Fruit fly (Drosophila melanogaster) whole organism, embryonic: ENCODE measurements around the gene Tsen2.

Experiments
- Antp ChIP-seq: fragments of 200-800 bp; sonication (Bioruptor generic); optimal IDR thresholded peaks from 3 replicates; lab custom pipeline; 2016; ENCODE audit warnings: missing biosample characterization, missing genetic modification characterization
- Bdp1 ChIP-seq: fragments of 200-800 bp; sonication (Bioruptor generic); optimal IDR thresholded peaks from 3 replicates; lab custom pipeline; 2016; ENCODE audit warnings: missing biosample characterization, missing genetic modification characterization
- CG10366 ChIP-seq: fragments of 200-800 bp; sonication (Bioruptor generic); IDR thresholded peaks from 2 replicates; pipeline ENCODE4 v1.3.6; 2022; ENCODE audit warnings: missing biosample characterization, missing genetic modification characterization
- CG10431 ChIP-seq: fragments of 200-800 bp; sonication (Bioruptor generic); optimal IDR thresholded peaks from 3 replicates; lab custom pipeline; 2018; ENCODE audit warnings: missing biosample characterization, mild to moderate bottlenecking, missing genetic modification characterization
- CG10654 ChIP-seq: fragments of 200-800 bp; sonication (Bioruptor generic); optimal IDR thresholded peaks from 2 replicates; lab custom pipeline; 2016; ENCODE audit warnings: missing biosample characterization, missing genetic modification characterization
- CG15514 ChIP-seq: fragments of 200-800 bp; sonication (Bioruptor generic); optimal IDR thresholded peaks from 3 replicates; lab custom pipeline; 2017; ENCODE audit warnings: missing biosample characterization, missing genetic modification characterization, mild to moderate bottlenecking, moderate library complexity, missing genetic modification reagents
- CG17359 ChIP-seq: fragments of 200-800 bp; sonication (Bioruptor generic); optimal IDR thresholded peaks from 3 replicates; lab custom pipeline; 2018; ENCODE audit warnings: missing biosample characterization, mild to moderate bottlenecking, missing genetic modification characterization, moderate library complexity
- CG2202 ChIP-seq: fragments of 200-800 bp; sonication (Bioruptor generic); optimal IDR thresholded peaks from 2 replicates; lab custom pipeline; 2018; ENCODE audit warnings: missing biosample characterization, mild to moderate bottlenecking, missing genetic modification characterization
- CG3281 ChIP-seq: fragments of 200-800 bp; sonication (Bioruptor generic); optimal IDR thresholded peaks from 3 replicates; lab custom pipeline; 2017; ENCODE audit warnings: missing biosample characterization, mild to moderate bottlenecking, missing genetic modification characterization
- CG4707 ChIP-seq: fragments of 200-800 bp; sonication (Bioruptor generic); optimal IDR thresholded peaks from 2 replicates; lab custom pipeline; 2018; ENCODE audit warnings: missing biosample characterization, mild to moderate bottlenecking, missing genetic modification characterization, moderate library complexity
- CG4854 ChIP-seq: fragments of 200-800 bp; sonication (Bioruptor generic); optimal IDR thresholded peaks from 2 replicates; lab custom pipeline; 2016; ENCODE audit warnings: missing biosample characterization, missing genetic modification characterization, inconsistent platforms
- CG6683 ChIP-seq: fragments of 200-800 bp; sonication (Bioruptor generic); optimal IDR thresholded peaks from 2 replicates; lab custom pipeline; 2017; ENCODE audit warnings: missing biosample characterization, mild to moderate bottlenecking, missing genetic modification characterization, missing genetic modification reagents
- CG7357 ChIP-seq: fragments of 200-800 bp; sonication (Bioruptor generic); IDR thresholded peaks from 3 replicates; pipeline ENCODE4 v1.3.6; 2022; ENCODE audit warnings: missing biosample characterization, missing genetic modification characterization
- CG7372 ChIP-seq: fragments of 200-800 bp; sonication (Bioruptor generic); IDR thresholded peaks from 2 replicates; pipeline ENCODE4 v1.3.6; 2022; ENCODE audit warnings: missing biosample characterization, missing genetic modification characterization
- CG7963 ChIP-seq: fragments of 200-800 bp; sonication (Bioruptor generic); IDR thresholded peaks from 3 replicates; pipeline ENCODE4 v1.3.6; 2022; ENCODE audit warnings: missing biosample characterization, missing genetic modification characterization; ENCODE audit not compliant: partially characterized antibody
- CG8290 ChIP-seq, 3 experiments: fragments of 200-800 bp; sonication (Bioruptor generic); optimal IDR thresholded peaks; 2 replicates each; lab custom pipeline; 2016 to 2019; ENCODE audit warnings: missing biosample characterization in 3 of 3, missing genetic modification characterization in 3 of 3, mild to moderate bottlenecking in 2 of 3, moderate library complexity in 1 of 3
- CG9215 ChIP-seq: fragments of 200-800 bp; sonication (Bioruptor generic); IDR thresholded peaks from 2 replicates; pipeline ENCODE4 v1.3.6; 2022; ENCODE audit warnings: missing biosample characterization, missing genetic modification characterization
- CG9797 ChIP-seq: fragments of 200-800 bp; sonication (Bioruptor generic); optimal IDR thresholded peaks from 3 replicates; lab custom pipeline; 2018; ENCODE audit warnings: missing biosample characterization, mild to moderate bottlenecking, missing genetic modification characterization
- Dip3 ChIP-seq: fragments of 200-800 bp; sonication (Bioruptor generic); optimal IDR thresholded peaks from 3 replicates; lab custom pipeline; 2016; ENCODE audit warnings: missing biosample characterization, missing genetic modification characterization
- Doc2 ChIP-seq: fragments of 200-800 bp; sonication (Bioruptor generic); IDR thresholded peaks from 2 replicates; pipeline ENCODE4 v1.3.6; 2022; ENCODE audit warnings: missing biosample characterization, missing genetic modification characterization
- Dref ChIP-seq: fragments of 200-800 bp; sonication (Bioruptor generic); IDR thresholded peaks from 2 replicates; pipeline ENCODE4 v1.3.6; 2022; ENCODE audit warnings: missing biosample characterization, missing genetic modification characterization
- Drgx ChIP-seq: fragments of 200-800 bp; sonication (Bioruptor generic); IDR thresholded peaks from 2 replicates; pipeline ENCODE4 v1.3.6; 2022; ENCODE audit warnings: missing biosample characterization, missing genetic modification characterization
- Kr ChIP-seq: fragments of 200-800 bp; sonication (Bioruptor generic); optimal IDR thresholded peaks from 2 replicates; lab custom pipeline; 2017; ENCODE audit warnings: missing biosample characterization, mild to moderate bottlenecking, missing genetic modification characterization
- Nf-YB ChIP-seq: fragments of 200-800 bp; sonication (Bioruptor generic); optimal IDR thresholded peaks from 3 replicates; lab custom pipeline; 2019; ENCODE audit warnings: missing biosample characterization, mild to moderate bottlenecking, missing genetic modification characterization, moderate library complexity
- Optix ChIP-seq: fragments of 200-800 bp; sonication (Bioruptor generic); IDR thresholded peaks from 3 replicates; pipeline ENCODE4 v1.3.6; 2022; ENCODE audit warnings: missing biosample characterization, missing genetic modification characterization
- Sin3A ChIP-seq: fragments of >200 bp; optimal IDR thresholded peaks from 2 replicates; lab custom pipeline; 2018
- ac ChIP-seq: fragments of 200-800 bp; sonication (Bioruptor generic); optimal IDR thresholded peaks from 3 replicates; lab custom pipeline; 2017; ENCODE audit warnings: missing biosample characterization, mild to moderate bottlenecking, missing genetic modification characterization
- ash1 ChIP-seq: fragments of 200-800 bp; sonication (Bioruptor generic); optimal IDR thresholded peaks from 2 replicates; lab custom pipeline; 2018; ENCODE audit warnings: missing biosample characterization, mild to moderate bottlenecking, missing genetic modification characterization
- cad ChIP-seq: fragments of >200 bp; optimal IDR thresholded peaks from 2 replicates; lab custom pipeline; 2017; ENCODE audit warnings: missing biosample characterization, missing genetic modification characterization
- chn ChIP-seq: fragments of 200-800 bp; sonication (Bioruptor generic); optimal IDR thresholded peaks from 2 replicates; lab custom pipeline; 2016; ENCODE audit warnings: missing biosample characterization, missing genetic modification characterization
- croc ChIP-seq: fragments of 200-800 bp; sonication (Bioruptor generic); conservative IDR thresholded peaks from 3 replicates; pipeline ENCODE4 v1.3.6; 2022; ENCODE audit warnings: missing biosample characterization, missing genetic modification characterization
- dm ChIP-seq: fragments of 200-800 bp; sonication (Bioruptor generic); optimal IDR thresholded peaks from 3 replicates; lab custom pipeline; 2016; ENCODE audit warnings: missing biosample characterization, missing genetic modification characterization
- dysf ChIP-seq: fragments of 200-800 bp; sonication (Bioruptor generic); IDR thresholded peaks from 3 replicates; pipeline ENCODE4 v1.3.6; 2022; ENCODE audit warnings: missing biosample characterization, missing genetic modification characterization
- eyg ChIP-seq: fragments of 200-800 bp; sonication (Bioruptor generic); optimal IDR thresholded peaks from 3 replicates; lab custom pipeline; 2016; ENCODE audit warnings: missing biosample characterization, missing genetic modification characterization
- fd102C ChIP-seq: fragments of 200-800 bp; sonication (Bioruptor generic); optimal IDR thresholded peaks from 2 replicates; lab custom pipeline; 2018; ENCODE audit warnings: missing biosample characterization, mild to moderate bottlenecking, missing genetic modification characterization, moderate library complexity
- gem ChIP-seq: fragments of 200-800 bp; sonication (Bioruptor generic); optimal IDR thresholded peaks from 2 replicates; lab custom pipeline; 2019; ENCODE audit warnings: missing biosample characterization, mild to moderate bottlenecking, missing genetic modification characterization, moderate library complexity
- gro ChIP-seq: fragments of 200-800 bp; sonication (Bioruptor generic); optimal IDR thresholded peaks from 2 replicates; lab custom pipeline; 2016; ENCODE audit warnings: missing biosample characterization, missing genetic modification characterization
- her ChIP-seq: fragments of 200-800 bp; sonication (Bioruptor generic); optimal IDR thresholded peaks from 2 replicates; lab custom pipeline; 2016; ENCODE audit warnings: missing biosample characterization, missing genetic modification characterization
- pan ChIP-seq, 4 experiments: fragments of >200 bp in 3 of 4; fragments of 200-800 bp in 1 of 4; sonication (Bioruptor generic) in 1 of 4; optimal IDR thresholded peaks in 3 of 4; IDR thresholded peaks in 1 of 4; 2 replicates each; pipeline versions ENCODE4 v1.3.6 to Lab custom; 2017 to 2022; ENCODE audit warnings: missing biosample characterization in 2 of 4, missing genetic modification characterization in 2 of 4, mixed read lengths in 1 of 4
- scrt ChIP-seq: fragments of 200-800 bp; sonication (Bioruptor generic); optimal IDR thresholded peaks from 2 replicates; lab custom pipeline; 2018; ENCODE audit warnings: missing biosample characterization, mild to moderate bottlenecking, missing genetic modification characterization, moderate library complexity
- shn ChIP-seq: fragments of 200-800 bp; sonication (Bioruptor generic); optimal IDR thresholded peaks from 3 replicates; lab custom pipeline; 2016; ENCODE audit warnings: missing biosample characterization, missing genetic modification characterization
- sisA ChIP-seq: fragments of 200-800 bp; sonication (Bioruptor generic); IDR thresholded peaks from 2 replicates; pipeline ENCODE4 v1.3.6; 2022; ENCODE audit warnings: missing biosample characterization, missing genetic modification characterization
- ssp ChIP-seq: fragments of 200-800 bp; sonication (Bioruptor generic); IDR thresholded peaks from 2 replicates; pipeline ENCODE4 v1.3.6; 2022; ENCODE audit warnings: missing biosample characterization, missing genetic modification characterization
- stc ChIP-seq: fragments of 200-800 bp; sonication (Bioruptor generic); IDR thresholded peaks from 2 replicates; pipeline ENCODE4 v1.3.6; 2022; ENCODE audit warnings: missing biosample characterization, missing genetic modification characterization
- stwl ChIP-seq: fragments of 200-800 bp; sonication (Bioruptor generic); optimal IDR thresholded peaks from 3 replicates; lab custom pipeline; 2018; ENCODE audit warnings: missing biosample characterization, mild to moderate bottlenecking, missing genetic modification characterization, moderate library complexity
- tx ChIP-seq: fragments of 200-800 bp; sonication (Bioruptor generic); optimal IDR thresholded peaks from 2 replicates; lab custom pipeline; 2016; ENCODE audit warnings: missing biosample characterization, missing genetic modification characterization
- wdn ChIP-seq: fragments of 200-800 bp; sonication (Bioruptor generic); IDR thresholded peaks from 2 replicates; pipeline ENCODE4 v1.3.6; 2022; ENCODE audit warnings: missing biosample characterization, missing genetic modification characterization
- zen ChIP-seq: fragments of 200-800 bp; sonication (Bioruptor generic); optimal IDR thresholded peaks from 3 replicates; lab custom pipeline; 2018; ENCODE audit warnings: missing biosample characterization, mild to moderate bottlenecking, missing genetic modification characterization, moderate library complexity

The Tsen2 gene

DNA sequence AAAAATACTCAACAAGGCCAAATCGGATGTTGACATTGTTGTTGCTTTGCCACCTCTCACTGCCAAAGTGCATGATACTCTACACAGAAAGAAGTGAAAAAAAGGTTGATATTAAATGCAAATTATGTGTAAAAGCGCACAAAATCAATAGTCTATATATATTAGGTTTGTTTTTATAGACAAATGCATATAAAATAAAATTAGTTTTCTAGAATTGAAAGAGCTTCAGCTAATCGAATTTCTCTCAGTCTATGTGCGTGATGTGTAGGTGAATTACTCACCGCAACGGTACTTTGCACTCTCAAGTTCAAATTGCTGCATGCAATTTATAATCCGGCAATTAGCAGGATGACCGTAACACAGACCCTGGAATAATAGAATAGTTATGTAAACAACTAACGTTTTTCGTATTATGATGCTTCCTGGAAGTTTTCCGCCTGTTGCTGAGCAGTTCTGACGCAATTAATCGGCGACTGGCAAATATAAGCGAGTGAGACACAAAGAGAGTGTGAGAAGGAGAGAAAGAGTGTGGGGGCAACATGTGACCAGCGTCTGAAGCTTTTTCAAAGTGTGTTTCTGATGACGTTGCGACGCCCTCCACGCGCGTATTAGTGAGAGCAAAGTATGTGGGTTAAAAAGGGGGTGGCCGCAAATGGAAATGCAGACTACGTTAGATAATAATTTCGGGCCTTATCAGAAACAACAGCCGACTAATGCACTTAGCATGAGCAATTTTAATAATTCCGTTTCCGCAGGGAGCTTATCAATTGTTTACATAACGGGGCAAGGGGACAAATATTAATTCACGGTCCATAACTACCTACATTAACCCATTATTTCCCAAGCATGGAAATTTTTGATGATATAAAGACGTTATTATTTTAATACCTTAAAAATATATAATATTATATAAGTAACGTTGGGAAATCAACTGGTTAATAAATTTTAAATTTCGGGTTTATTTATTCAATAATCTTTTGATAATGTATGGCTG lies 8.6 kb upstream of the Tsen2 start (continued):
- TF ChIP-seq Nf-YB = peak; percentile 60
- no peak for TF ChIP-seq Sin3A (lab: Kevin White, UChicago)
- TF ChIP-seq CG7963 (GFP tag; lab: Robert Waterston, UW) = no peak
- TF ChIP-seq ssp = peak; percentile 88
- peak; percentile 98 for TF ChIP-seq CG17359 (tag; lab: Kevin White, UChicago)
- TF ChIP-seq Doc2 = no peak; the same call in 1 of the 2 replicates
- peak; percentile 65 for TF ChIP-seq ash1 (GFP tag; lab: Kevin White, UChicago)
- TF ChIP-seq wdn (GFP tag; lab: Robert Waterston, UW) = peak; percentile 85
- TF ChIP-seq Antp (GFP tag; lab: Kevin White, UChicago) = peak; percentile 61
- peak; percentile 97 for TF ChIP-seq stc
- TF ChIP-seq eyg (GFP tag; lab: Kevin White, UChicago) = peak; percentile 16
- peak; percentile 88 for TF ChIP-seq Dip3 (GFP tag; lab: Kevin White, UChicago)
- TF ChIP-seq CG4854 (GFP tag; lab: Kevin White, UChicago) = peak; percentile 78
- TF ChIP-seq CG15514 = peak; percentile 79
- peak; percentile 91 for TF ChIP-seq sisA (GFP tag; lab: Robert Waterston, UW)
- peak; percentile 89 for TF ChIP-seq CG9215 (GFP tag; lab: Robert Waterston, UW)
- TF ChIP-seq Bdp1 (GFP tag; lab: Kevin White, UChicago) = peak; percentile 35
- TF ChIP-seq CG7357 = peak; percentile 81; the same call in 2 of the 3 replicates
- TF ChIP-seq gem (tag; lab: Kevin White, UChicago) = peak; percentile 92
- TF ChIP-seq dysf (GFP tag; lab: Robert Waterston, UW) = peak; percentile 96
- peak; percentile 97 for TF ChIP-seq Drgx
- peak; percentile 85 for TF ChIP-seq CG7372 (GFP tag; lab: Robert Waterston, UW)
- peak; percentile 22 for TF ChIP-seq stwl (tag; lab: Kevin White, UChicago)
- TF ChIP-seq ac (GFP tag; lab: Kevin White, UChicago) = no peak
- peak; percentile 67 for TF ChIP-seq shn (GFP tag; lab: Kevin White, UChicago)
- TF ChIP-seq tx = peak; percentile 55
- TF ChIP-seq chn = peak; percentile 82
- TF ChIP-seq scrt (GFP tag; lab: Kevin White, UChicago) = peak; percentile 84
- TF ChIP-seq CG3281 (GFP tag; lab: Kevin White, UChicago) = peak; percentile 88
- peak; percentile 25 for TF ChIP-seq gro (GFP tag; lab: Kevin White, UChicago)
- peak; percentile 88 for TF ChIP-seq croc (GFP tag; lab: Robert Waterston, UW)
- peak; percentile 21 for TF ChIP-seq dm
- TF ChIP-seq CG10654 (GFP tag; lab: Kevin White, UChicago) = peak; percentile 87
- TF ChIP-seq zen (tag; lab: Kevin White, UChicago) = peak; percentile 97
- TF ChIP-seq CG10431 (GFP tag; lab: Kevin White, UChicago) = no peak
- no peak for TF ChIP-seq Kr (GFP tag; lab: Kevin White, UChicago)
- TF ChIP-seq Optix (GFP tag; lab: Robert Waterston, UW) = peak; percentile 75
- no peak for TF ChIP-seq cad (GFP tag; lab: Kevin White, UChicago)
- peak; percentile 47 for TF ChIP-seq CG2202
- TF ChIP-seq her (GFP tag; lab: Kevin White, UChicago) = peak; percentile 25
- TF ChIP-seq CG10366 (GFP tag; lab: Robert Waterston, UW) = peak; percentile 95
- no peak for TF ChIP-seq CG9797 (GFP tag; lab: Kevin White, UChicago)
- peak; percentile 57 for TF ChIP-seq fd102C (GFP tag; lab: Kevin White, UChicago)
- peak; percentile 84 for TF ChIP-seq CG4707 (GFP tag; lab: Kevin White, UChicago)
- TF ChIP-seq pan (optimal IDR thresholded peaks at IDR 0.05; lab: Kevin White, UChicago) = no peak
- peak in 1 of 2 experiments; percentile 98 for TF ChIP-seq pan (GFP tag; optimal IDR thresholded peaks at IDR 0.05 in 1 of 2, IDR thresholded peaks at IDR 0.05 in 1 of 2)
- TF ChIP-seq Dref (GFP tag; lab: Robert Waterston, UW) = no peak
- TF ChIP-seq CG8290 (GFP tag; optimal IDR thresholded peaks at IDR 0.05; lab: Kevin White, UChicago) = peak; percentile 50
- TF ChIP-seq CG8290 (tag; optimal IDR thresholded peaks at IDR 0.05; lab: Kevin White, UChicago) = peak; percentile 16 to 26
- TF ChIP-seq CG6683 (GFP tag; lab: Kevin White, UChicago) = peak; percentile 82
